Fruit fly (Drosophila melanogaster): ENCODE results near the gene CG1233.

DNA sequence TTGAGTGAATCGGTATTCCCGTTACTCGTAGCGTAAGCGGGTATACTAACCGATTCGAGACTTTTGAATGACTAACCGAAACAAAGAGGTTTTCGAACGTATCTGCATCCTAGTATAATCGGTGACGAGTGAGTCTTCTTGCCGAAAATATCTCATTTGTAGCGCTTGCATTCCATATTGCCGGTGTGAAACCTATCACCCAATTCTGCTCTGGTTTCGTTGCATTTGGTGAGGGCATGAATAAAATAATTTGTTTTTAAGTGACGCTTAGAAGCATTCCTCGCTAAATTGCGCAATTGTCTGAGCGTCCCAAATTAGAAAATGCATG, 41.3 kb upstream of the CG1233 start:
- no peak for TF ChIP-seq Myc (optimal IDR thresholded peaks at IDR 0.05)
- no peak for TF ChIP-seq psq (optimal IDR thresholded peaks at IDR 0.05)

Data from Kc167 (cell line).